Worm (Caenorhabditis elegans) whole organism, L4/young adult: ENCODE measurements around the gene srj-42.

Experiments
- dao-5 ChIP-seq: sonication (generic microtip); optimal IDR thresholded peaks from 2 replicates; lab custom pipeline; 2016; ENCODE audit warnings: missing genotype, missing genetic modification characterization, moderate library complexity, missing compliant biosample characterization
- him-1 ChIP-seq: sonication (generic microtip); optimal IDR thresholded peaks from 2 replicates; lab custom pipeline; 2016; ENCODE audit warnings: missing genotype, missing genetic modification reagents, missing genetic modification characterization, missing compliant biosample characterization

DNA sequence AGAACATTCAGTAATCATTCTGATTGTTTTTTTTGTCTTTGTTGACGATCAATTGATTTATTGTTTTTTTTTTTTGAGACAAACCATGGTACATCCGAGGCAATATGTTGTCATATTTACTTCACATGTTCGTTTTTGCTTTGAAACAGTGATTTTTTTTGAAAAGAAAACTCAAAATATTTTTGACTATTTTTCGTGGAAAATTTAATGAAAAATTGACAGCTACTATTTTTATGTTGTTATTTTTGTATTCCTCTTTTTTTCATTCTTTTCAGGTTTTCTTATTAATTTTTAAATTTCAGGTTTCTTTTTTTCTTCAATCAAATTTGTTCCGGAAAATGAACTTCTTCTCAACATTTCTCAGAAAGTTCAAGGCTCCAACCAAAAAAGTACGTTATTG is 6.4 kb downstream of the srj-42 start, which contains the start of gene Y73F8A.36:
- TF ChIP-seq him-1 (tag; lab: Kevin White, UChicago): no peak
- no peak for TF ChIP-seq dao-5 (tag; lab: Kevin White, UChicago)
